Worm (Caenorhabditis elegans): ENCODE measurements around the gene grl-9.
A peak's percentile ranks its signal among the peaks of the same experiment; 100 is the strongest.

Gene grl-9

ce11 chrV:6773735-6774134 lies 42.2 kb upstream of the grl-9 start, which contains the start of gene ZC404.16:
ZC404.16 (minus strand) TSS chrV:6773835.
- TF ChIP-seq mml-1 (tag; optimal IDR thresholded peaks at IDR 0.05) (no peak), lsy-12 (tag; optimal IDR thresholded peaks at IDR 0.05) (no peak), elt-3 (tag; optimal IDR thresholded peaks at IDR 0.05) (no peak), pha-4 (tag; optimal IDR thresholded peaks at IDR 0.05) (no peak), mdl-1 (tag; optimal IDR thresholded peaks at IDR 0.05) (no peak), ztf-11 (tag; optimal IDR thresholded peaks at IDR 0.05) (no peak)

- TF ChIP-seq ceh-82 (tag; optimal IDR thresholded peaks at IDR 0.05) (no peak), mdl-1 (tag; optimal IDR thresholded peaks at IDR 0.05) (no peak), ceh-16 (tag; optimal IDR thresholded peaks at IDR 0.05) (no peak), ZK546.5 (tag; optimal IDR thresholded peaks at IDR 0.05) (no peak), nhr-67 (tag; optimal IDR thresholded peaks at IDR 0.05) (no peak), lsy-12 (tag; optimal IDR thresholded peaks at IDR 0.05) (no peak), mml-1 (tag; optimal IDR thresholded peaks at IDR 0.05) (no peak), nhr-237 (tag; optimal IDR thresholded peaks at IDR 0.05) (no peak), nhr-28 (tag; optimal IDR thresholded peaks at IDR 0.05) (no peak), daf-12 (tag; optimal IDR thresholded peaks at IDR 0.05) (no peak), R02D3.7 (tag; optimal IDR thresholded peaks at IDR 0.05) (no peak), nhr-23 (tag; optimal IDR thresholded peaks at IDR 0.05) (no peak), lin-39 (tag; optimal IDR thresholded peaks at IDR 0.05) (no peak), egl-27 (tag; optimal IDR thresholded peaks at IDR 0.05) (no peak), lin-15B (tag; optimal IDR thresholded peaks at IDR 0.05) (no peak), nhr-43 (tag; optimal IDR thresholded peaks at IDR 0.05; ENCODE audit: poor library complexity, severe bottlenecking) (no peak), skn-1 (tag; optimal IDR thresholded peaks at IDR 0.05) (no peak), ceh-28 (tag; optimal IDR thresholded peaks at IDR 0.05) (no peak), nhr-11 (tag; optimal IDR thresholded peaks at IDR 0.05) (no peak), ztf-11 (tag; optimal IDR thresholded peaks at IDR 0.05) (no peak)
Observed at ce11 chrV:6771645-6772044, 40.2 kb upstream of the grl-9 start, which contains the start of gene srh-30. srh-30 (minus strand) TSS chrV:6771745.

ce11 chrV:6769440-6769839 lies 37.9 kb upstream of the grl-9 start:
- TF ChIP-seq mdl-1 (tag; optimal IDR thresholded peaks at IDR 0.05) (no peak), ztf-4 (tag; optimal IDR thresholded peaks at IDR 0.05) (no peak), daf-12 (tag; optimal IDR thresholded peaks at IDR 0.05) (no peak), R02D3.7 (tag; optimal IDR thresholded peaks at IDR 0.05) (no peak), lsy-12 (tag; optimal IDR thresholded peaks at IDR 0.05) (no peak), nhr-11 (tag; optimal IDR thresholded peaks at IDR 0.05) (no peak), nhr-23 (tag; optimal IDR thresholded peaks at IDR 0.05) (no peak), mml-1 (tag; optimal IDR thresholded peaks at IDR 0.05) (no peak)

- TF ChIP-seq sea-2 (GFP tag; optimal IDR thresholded peaks at IDR 0.05) (no peak), nfya-1 (tag; optimal IDR thresholded peaks at IDR 0.05; ENCODE audit: insufficient read depth) (peak; percentile 17)
Observed at ce11 chrV:6768452-6768929, 37.0 kb upstream of the grl-9 start, which contains the start of the genes T25F10.1 and clik-1. T25F10.1 (plus strand) TSS chrV:6768502. clik-1 (minus strand) TSS chrV:6768732.

ce11 chrV:6767576-6767975 lies 36.1 kb upstream of the grl-9 start:
- no peak for TF ChIP-seq aly-2 (tag; optimal IDR thresholded peaks at IDR 0.05)
- no peak for TF ChIP-seq ztf-4 (tag; optimal IDR thresholded peaks at IDR 0.05)

ce11 chrV:6764972-6765371 lies 33.5 kb upstream of the grl-9 start, which contains the start of gene bbs-8:
bbs-8 (minus strand) TSS chrV:6765072.
- TF ChIP-seq unc-62 (GFP tag; optimal IDR thresholded peaks at IDR 0.05) (no peak), zag-1 (tag; optimal IDR thresholded peaks at IDR 0.05) (no peak), elt-2 (tag; optimal IDR thresholded peaks at IDR 0.05) (no peak), jun-1 (tag; optimal IDR thresholded peaks at IDR 0.05) (no peak), nhr-67 (tag; optimal IDR thresholded peaks at IDR 0.05) (no peak), R02D3.7 (tag; optimal IDR thresholded peaks at IDR 0.05) (no peak), fos-1 (tag; optimal IDR thresholded peaks at IDR 0.05) (no peak), eor-1 (tag; optimal IDR thresholded peaks at IDR 0.05) (no peak), ceh-28 (tag; optimal IDR thresholded peaks at IDR 0.05) (no peak), ZK546.5 (tag; optimal IDR thresholded peaks at IDR 0.05) (no peak), lin-39 (tag; optimal IDR thresholded peaks at IDR 0.05) (no peak), fkh-2 (tag; optimal IDR thresholded peaks at IDR 0.05) (no peak), sea-2 (GFP tag; optimal IDR thresholded peaks at IDR 0.05) (no peak), lsy-12 (tag; optimal IDR thresholded peaks at IDR 0.05) (no peak), elt-3 (tag; optimal IDR thresholded peaks at IDR 0.05) (no peak), fkh-10 (GFP tag; optimal IDR thresholded peaks at IDR 0.05) (no peak), hmg-11 (tag; optimal IDR thresholded peaks at IDR 0.05) (no peak), nhr-43 (tag; optimal IDR thresholded peaks at IDR 0.05; ENCODE audit: poor library complexity, severe bottlenecking) (no peak)

Data from whole organism, L3 larva.